Worm (Caenorhabditis elegans) whole organism, young adult: ENCODE measurements around the gene odd-2.

Experiments
- egl-44 ChIP-seq: fragments of 200-800 bp; sonication (Bioruptor generic); IDR thresholded peaks from 2 replicates; pipeline ENCODE4 v1.3.6; 2022; ENCODE audit warnings: missing genetic modification reagents, missing genetic modification characterization, missing compliant biosample characterization
- lin-35 ChIP-seq, 3 experiments: fragments of 150-350 bp in 2 of 3; sonication (generic microtip) in 1 of 3; optimal IDR thresholded peaks; 2 replicates each; lab custom pipeline; 2014 to 2018; ENCODE audit warnings: missing biosample characterization in 3 of 3, missing genetic modification characterization in 3 of 3, missing genetic modification reagents in 3 of 3

- peak; percentile 88 for TF ChIP-seq egl-44
- peak in 1 of 3 experiments; percentile 58 for TF ChIP-seq lin-35 (GFP tag; optimal IDR thresholded peaks at IDR 0.05; lab: Kevin White, UChicago)
Observed at ce11 chrX:6207687-6208088, 47.4 kb upstream of the odd-2 start, which contains the start of gene T13C5.6.
